Worm (Caenorhabditis elegans) whole organism, L4 larva: ENCODE data around the gene pst-2.
A peak's percentile ranks its signal among the peaks of the same experiment; 100 is the strongest.

Experiments
- F10B5.3 ChIP-seq: sonication (generic microtip); optimal IDR thresholded peaks from 2 replicates; lab custom pipeline; 2016; ENCODE audit warnings: mild to moderate bottlenecking, missing genetic modification characterization, missing compliant biosample characterization
- T26A8.4 ChIP-seq: fragments of 200-800 bp; sonication (Bioruptor generic); IDR thresholded peaks from 2 replicates; pipeline ENCODE4 v1.3.6; 2022; ENCODE audit warnings: missing genetic modification characterization, missing compliant biosample characterization
- Y105C5A.15 ChIP-seq: fragments of 200-800 bp; sonication (Bioruptor generic); IDR thresholded peaks from 2 replicates; pipeline ENCODE4 v1.3.6; 2022; ENCODE audit warnings: missing genetic modification characterization, missing compliant biosample characterization
- Y48G9A.11 ChIP-seq: fragments of 200-800 bp; sonication (Bioruptor generic); IDR thresholded peaks from 2 replicates; pipeline ENCODE4 v1.3.6; 2022; ENCODE audit warnings: missing genetic modification reagents, missing genetic modification characterization, missing compliant biosample characterization
- ZK337.2 ChIP-seq: fragments of 200-800 bp; sonication (Bioruptor generic); IDR thresholded peaks from 2 replicates; pipeline ENCODE4 v1.3.6; 2022; ENCODE audit warnings: missing genetic modification reagents, missing genetic modification characterization, missing compliant biosample characterization
- ZK546.5 ChIP-seq, 2 experiments: sonication (generic microtip); optimal IDR thresholded peaks; 2 replicates each; lab custom pipeline; 2017; ENCODE audit warnings: missing biosample characterization in 2 of 2, missing genetic modification characterization in 2 of 2
- aha-1 ChIP-seq: fragments of 150-350 bp; peaks from one replicate; lab custom pipeline; 2014; ENCODE audit warnings: missing biosample characterization, missing genetic modification characterization
- arid-1 ChIP-seq: fragments of 200-800 bp; sonication (Bioruptor generic); conservative IDR thresholded peaks from 2 replicates; pipeline ENCODE4 v1.3.6; 2022; ENCODE audit warnings: missing genetic modification reagents, missing genetic modification characterization, missing compliant biosample characterization
- attf-4 ChIP-seq: sonication (generic microtip); optimal IDR thresholded peaks from 3 replicates; lab custom pipeline; 2017; ENCODE audit warnings: missing biosample characterization, missing genetic modification characterization
- ceh-28 ChIP-seq: fragments of 150-350 bp; optimal IDR thresholded peaks from 2 replicates; lab custom pipeline; 2014; ENCODE audit warnings: missing biosample characterization, missing genetic modification reagents, missing genetic modification characterization
- ceh-32 ChIP-seq: sonication (generic microtip); optimal IDR thresholded peaks from 2 replicates; lab custom pipeline; 2016; ENCODE audit warnings: mild to moderate bottlenecking, missing genetic modification characterization, missing compliant biosample characterization; ENCODE audit not compliant: poor library complexity
- ceh-44 ChIP-seq: fragments of 200-800 bp; sonication (Bioruptor generic); IDR thresholded peaks from 2 replicates; pipeline ENCODE4 v1.3.6; 2022; ENCODE audit warnings: missing genetic modification reagents, missing genetic modification characterization, missing compliant biosample characterization
- daf-16 ChIP-seq, 3 experiments: sonication (generic microtip); optimal IDR thresholded peaks; 2 replicates each; lab custom pipeline; 2016 to 2017; ENCODE audit warnings: missing genetic modification characterization in 3 of 3, missing genetic modification reagents in 3 of 3, mild to moderate bottlenecking in 2 of 3, missing compliant biosample characterization in 2 of 3, missing biosample characterization in 1 of 3, moderate library complexity in 1 of 3
- dmd-9 ChIP-seq: fragments of 200-800 bp; sonication (Bioruptor generic); IDR thresholded peaks from 2 replicates; pipeline ENCODE4 v1.3.6; 2022; ENCODE audit warnings: missing genetic modification reagents, missing genetic modification characterization, missing compliant biosample characterization
- dpl-1 ChIP-seq: fragments of 150-350 bp; optimal IDR thresholded peaks from 2 replicates; lab custom pipeline; 2014; ENCODE audit warnings: missing biosample characterization, missing genetic modification reagents, missing genetic modification characterization
- fkh-10 ChIP-seq: fragments of 150-350 bp; optimal IDR thresholded peaks from 2 replicates; lab custom pipeline; 2014; ENCODE audit warnings: missing biosample characterization, missing genetic modification reagents, missing genetic modification characterization
- hlh-11 ChIP-seq: fragments of 200-800 bp; sonication (Bioruptor generic); optimal IDR thresholded peaks from 2 replicates; lab custom pipeline; 2018; ENCODE audit warnings: mild to moderate bottlenecking, missing genetic modification characterization, missing compliant biosample characterization
- hlh-30 ChIP-seq: sonication (generic microtip); optimal IDR thresholded peaks from 2 replicates; lab custom pipeline; 2017; ENCODE audit warnings: antibody characterized with exemption, mild to moderate bottlenecking, missing genetic modification characterization, missing compliant biosample characterization; ENCODE audit not compliant: insufficient read depth
- hmg-1.1 ChIP-seq: fragments of 200-800 bp; sonication (Bioruptor generic); IDR thresholded peaks from 2 replicates; pipeline ENCODE4 v1.3.6; 2022; ENCODE audit warnings: missing genetic modification reagents, missing genetic modification characterization, missing compliant biosample characterization
- lim-7 ChIP-seq: fragments of 200-800 bp; sonication (Bioruptor generic); IDR thresholded peaks from 2 replicates; pipeline ENCODE4 v1.3.6; 2022; ENCODE audit warnings: missing genetic modification characterization, missing compliant biosample characterization
- lsy-2 ChIP-seq, 2 experiments: fragments of 150-350 bp in 1 of 2; sonication (generic microtip) in 1 of 2; optimal IDR thresholded peaks; 2 replicates each; lab custom pipeline; 2014 to 2017; ENCODE audit warnings: missing biosample characterization in 2 of 2, missing genetic modification characterization in 2 of 2
- mdl-1 ChIP-seq, 2 experiments: fragments of 150-350 bp in 1 of 2; sonication (generic microtip) in 1 of 2; optimal IDR thresholded peaks; 2 replicates each; lab custom pipeline; 2014 to 2017; ENCODE audit warnings: missing biosample characterization in 2 of 2, missing genetic modification characterization in 2 of 2
- mdt-29 ChIP-seq: fragments of 200-800 bp; sonication (Bioruptor generic); IDR thresholded peaks from 2 replicates; pipeline ENCODE4 v1.3.6; 2022; ENCODE audit warnings: missing genetic modification reagents, missing genetic modification characterization, missing compliant biosample characterization
- mep-1 ChIP-seq: fragments of 150-350 bp; sonication (generic microtip); optimal IDR thresholded peaks from 3 replicates; lab custom pipeline; 2014; ENCODE audit warnings: missing biosample characterization, missing genetic modification characterization
- mxl-3 ChIP-seq: fragments of 200-800 bp; sonication (Bioruptor generic); optimal IDR thresholded peaks from 2 replicates; lab custom pipeline; 2018; ENCODE audit warnings: mild to moderate bottlenecking, missing genetic modification characterization, missing compliant biosample characterization
- nhr-102 ChIP-seq: sonication (generic microtip); optimal IDR thresholded peaks from 2 replicates; lab custom pipeline; 2016; ENCODE audit warnings: mild to moderate bottlenecking, missing genetic modification characterization, moderate library complexity, missing compliant biosample characterization
- nhr-11 ChIP-seq: fragments of 150-350 bp; optimal IDR thresholded peaks from 2 replicates; lab custom pipeline; 2014; ENCODE audit warnings: missing biosample characterization, missing genetic modification characterization
- nhr-42 ChIP-seq: fragments of 200-800 bp; sonication (Bioruptor generic); IDR thresholded peaks from 2 replicates; pipeline ENCODE4 v1.3.6; 2022; ENCODE audit warnings: missing genetic modification characterization, missing compliant biosample characterization
- nhr-48 ChIP-seq: sonication (generic microtip); optimal IDR thresholded peaks from 2 replicates; lab custom pipeline; 2016; ENCODE audit warnings: mild to moderate bottlenecking, missing genetic modification characterization, missing compliant biosample characterization
- nhr-6 ChIP-seq: fragments of 150-350 bp; optimal IDR thresholded peaks from 2 replicates; lab custom pipeline; 2014; ENCODE audit warnings: missing biosample characterization, missing genetic modification characterization
- nhr-77 ChIP-seq: fragments of 150-350 bp; optimal IDR thresholded peaks from 2 replicates; lab custom pipeline; 2014; ENCODE audit warnings: missing biosample characterization, missing genetic modification characterization
- pqm-1 ChIP-seq: sonication (generic microtip); optimal IDR thresholded peaks from 2 replicates; lab custom pipeline; 2017; ENCODE audit warnings: missing biosample characterization, missing genetic modification characterization
- rbr-2 ChIP-seq: sonication (generic microtip); optimal IDR thresholded peaks from 2 replicates; lab custom pipeline; 2016; ENCODE audit warnings: missing genotype, missing genetic modification characterization, missing compliant biosample characterization
- sdz-12 ChIP-seq: fragments of 200-800 bp; sonication (Bioruptor generic); optimal IDR thresholded peaks from 2 replicates; lab custom pipeline; 2018; ENCODE audit warnings: mild to moderate bottlenecking, missing genetic modification characterization, missing compliant biosample characterization
- skn-1 ChIP-seq: fragments of 150-350 bp; optimal IDR thresholded peaks from 2 replicates; lab custom pipeline; 2014; ENCODE audit warnings: missing biosample characterization, missing genetic modification characterization
- snpc-4 ChIP-seq: fragments of 150-350 bp; optimal IDR thresholded peaks from 2 replicates; lab custom pipeline; 2014; ENCODE audit warnings: missing biosample characterization, missing genetic modification characterization
- tag-97 ChIP-seq: fragments of 200-800 bp; sonication (Bioruptor generic); IDR thresholded peaks from 2 replicates; pipeline ENCODE4 v1.3.6; 2022; ENCODE audit warnings: missing genetic modification characterization, missing compliant biosample characterization
- tra-1 ChIP-seq: fragments of 200-800 bp; sonication (Bioruptor generic); IDR thresholded peaks from 2 replicates; pipeline ENCODE4 v1.3.6; 2022; ENCODE audit warnings: missing genetic modification reagents, missing genetic modification characterization, missing compliant biosample characterization
- unc-130 ChIP-seq: sonication (generic microtip); optimal IDR thresholded peaks from 2 replicates; lab custom pipeline; 2016; ENCODE audit warnings: missing genetic modification reagents, missing genetic modification characterization, missing compliant biosample characterization
- unc-62 ChIP-seq, 3 experiments: fragments of 150-350 bp in 1 of 3; sonication (generic microtip); optimal IDR thresholded peaks in 2 of 3; peaks in 1 of 3; 1 replicate in 1 of 3; 2 replicates in 2 of 3; lab custom pipeline; 2014 to 2017; ENCODE audit warnings: missing biosample characterization in 3 of 3, missing genetic modification characterization in 3 of 3, missing genetic modification reagents in 3 of 3, missing genotype in 1 of 3
- vab-7 ChIP-seq: fragments of 200-800 bp; sonication (Bioruptor generic); IDR thresholded peaks from 2 replicates; pipeline ENCODE4 v1.3.6; 2022; ENCODE audit warnings: missing genetic modification reagents, missing genetic modification characterization, missing compliant biosample characterization
- zfp-3 ChIP-seq: fragments of 200-800 bp; sonication (Bioruptor generic); conservative IDR thresholded peaks from 2 replicates; pipeline ENCODE4 v1.3.6; 2022; ENCODE audit warnings: missing genetic modification reagents, missing genetic modification characterization, missing compliant biosample characterization
- ztf-11 ChIP-seq: fragments of 150-350 bp; optimal IDR thresholded peaks from 2 replicates; lab custom pipeline; 2014; ENCODE audit warnings: missing biosample characterization, missing genetic modification characterization
- ztf-7 ChIP-seq: fragments of 150-350 bp; optimal IDR thresholded peaks from 2 replicates; lab custom pipeline; 2014; ENCODE audit warnings: missing biosample characterization, missing genetic modification characterization

The pst-2 gene

ce11 chrIII:5720266-5721019 is 40.2 kb downstream of the pst-2 start:
- TF ChIP-seq nhr-11 (tag; lab: Kevin White, UChicago) (no peak), unc-62 (GFP tag; optimal IDR thresholded peaks at IDR 0.05 in 1 of 2; lab: Kevin White, UChicago) (peak in 1 of 2 experiments; percentile 65), unc-62 (tag; optimal IDR thresholded peaks at IDR 0.05; lab: Kevin White, UChicago) (no peak)

- peak in 1 of 2 experiments; percentile 50 for TF ChIP-seq unc-62 (GFP tag; optimal IDR thresholded peaks at IDR 0.05 in 1 of 2; lab: Kevin White, UChicago)
- no peak for TF ChIP-seq unc-62 (tag; optimal IDR thresholded peaks at IDR 0.05; lab: Kevin White, UChicago)
- no peak for TF ChIP-seq ZK546.5 (tag; optimal IDR thresholded peaks at IDR 0.05; lab: Kevin White, UChicago)
- no peak for TF ChIP-seq arid-1 (GFP tag; lab: Robert Waterston, UW)
Measured at ce11 chrIII:5721488-5721887, 41.3 kb downstream of the pst-2 start.

- TF ChIP-seq ztf-7 (peak; percentile 55), nhr-42 (no peak), zfp-3 (GFP tag; lab: Robert Waterston, UW) (no peak), T26A8.4 (GFP tag; lab: Robert Waterston, UW) (peak; percentile 66), sdz-12 (GFP tag; lab: Kevin White, UChicago) (no peak), mdt-29 (GFP tag; lab: Robert Waterston, UW) (no peak), nhr-48 (tag; lab: Kevin White, UChicago) (peak; percentile 63), skn-1 (no peak), Y105C5A.15 (GFP tag; lab: Robert Waterston, UW) (no peak), pqm-1 (peak; percentile 59), nhr-6 (tag; lab: Kevin White, UChicago) (peak; percentile 11), ceh-44 (GFP tag; lab: Robert Waterston, UW) (0 out of 2 replicates have a peak, but pooled peaks have one; percentile 27), lim-7 (GFP tag; lab: Robert Waterston, UW) (no peak), daf-16 (GFP tag; optimal IDR thresholded peaks at IDR 0.05; lab: Kevin White, UChicago) (peak in 1 of 2 experiments; percentile 36), daf-16 (tag; optimal IDR thresholded peaks at IDR 0.05; lab: Kevin White, UChicago) (peak; percentile 49), tag-97 (no peak), vab-7 (GFP tag; lab: Robert Waterston, UW) (0 out of 2 replicates have a peak, but pooled peaks have one; percentile 23), unc-130 (GFP tag; lab: Kevin White, UChicago) (peak; percentile 72), hmg-1.1 (peak; percentile 35; the same call in 1 of the 2 replicates), ceh-32 (no peak), dmd-9 (GFP tag; lab: Robert Waterston, UW) (0 out of 2 replicates have a peak, but pooled peaks have one; percentile 19), dpl-1 (GFP tag; lab: Kevin White, UChicago) (peak; percentile 93), nhr-77 (tag; lab: Kevin White, UChicago) (peak; percentile 48), mxl-3 (GFP tag; lab: Kevin White, UChicago) (peak; percentile 13), Y48G9A.11 (GFP tag; lab: Robert Waterston, UW) (peak; percentile 36; the same call in 1 of the 2 replicates), nhr-102 (peak; percentile 67), hlh-30 (tag; lab: Kevin White, UChicago) (peak; percentile 28), fkh-10 (GFP tag; lab: Kevin White, UChicago) (no peak), hlh-11 (tag; lab: Kevin White, UChicago) (peak; percentile 61), ZK337.2 (GFP tag; lab: Robert Waterston, UW) (peak; percentile 89), mdl-1 (tag; optimal IDR thresholded peaks at IDR 0.05; lab: Kevin White, UChicago) (peak in 1 of 2 experiments; percentile 26), mep-1 (tag; lab: Kevin White, UChicago) (peak; percentile 58), attf-4 (no peak), lsy-2 (tag; optimal IDR thresholded peaks at IDR 0.05; lab: Kevin White, UChicago) (peak in 1 of 2 experiments; percentile 81), ceh-28 (tag; lab: Kevin White, UChicago) (peak; percentile 17), aha-1 (tag; lab: Kevin White, UChicago) (peak; percentile 95), ztf-11 (tag; lab: Kevin White, UChicago) (no peak), arid-1 (GFP tag; lab: Robert Waterston, UW) (peak; percentile 56; the same call in 1 of the 2 replicates), tra-1 (GFP tag; lab: Robert Waterston, UW) (peak; percentile 83), F10B5.3 (peak; percentile 7), snpc-4 (tag; lab: Kevin White, UChicago) (no peak), rbr-2 (tag; lab: Kevin White, UChicago) (peak; percentile 56)
Measured at ce11 chrIII:5721888-5722287, 41.7 kb downstream of the pst-2 start.
